Worm (Caenorhabditis elegans): ENCODE measurements around the gene cdkr-3.

Gene cdkr-3

ce11 chrV:20269661-20270137 is at the start of gene cdkr-3, which contains the start of gene prmt-1:
TSS of gene cdkr-3 (plus strand) at chrV:20270107.
TSS of gene prmt-1 (minus strand) at chrV:20269711.
- TF ChIP-seq mep-1 (tag; optimal IDR thresholded peaks at IDR 0.05) (peak; percentile 77), lin-32 (GFP tag; optimal IDR thresholded peaks at IDR 0.05) (no peak), lsy-2 (tag; optimal IDR thresholded peaks at IDR 0.05) (peak; percentile 47), M03D4.4 (tag; optimal IDR thresholded peaks at IDR 0.05) (no peak), nhr-237 (tag; optimal IDR thresholded peaks at IDR 0.05) (peak; percentile 20), ces-1 (GFP tag; optimal IDR thresholded peaks at IDR 0.05) (peak; percentile 61), ceh-43 (GFP tag; optimal IDR thresholded peaks at IDR 0.05) (peak; percentile 4), sem-2 (GFP tag; optimal IDR thresholded peaks at IDR 0.05) (no peak)

- peak; percentile 33 for TF ChIP-seq ceh-43 (GFP tag; optimal IDR thresholded peaks at IDR 0.05)
- TF ChIP-seq cnd-1 (tag; optimal IDR thresholded peaks at IDR 0.05) = no peak
- peak; percentile 98 for TF ChIP-seq ces-1 (GFP tag; optimal IDR thresholded peaks at IDR 0.05)
- TF ChIP-seq ceh-83 (GFP tag; optimal IDR thresholded peaks at IDR 0.05) = no peak
Observed at ce11 chrV:20220604-20221003, 49.3 kb upstream of the cdkr-3 start.

ce11 chrV:20223725-20224124 is 46.2 kb upstream of the cdkr-3 start:
- TF ChIP-seq ceh-39 (tag; optimal IDR thresholded peaks at IDR 0.05) (no peak), tbx-8 (GFP tag; optimal IDR thresholded peaks at IDR 0.05) (no peak), elt-3 (tag; optimal IDR thresholded peaks at IDR 0.05) (no peak)

- TF ChIP-seq nhr-76 (tag; optimal IDR thresholded peaks at IDR 0.05) = no peak
- no peak for TF ChIP-seq pha-4 (tag; optimal IDR thresholded peaks at IDR 0.05)
- no peak for TF ChIP-seq lin-13 (tag; optimal IDR thresholded peaks at IDR 0.05)
Observed at ce11 chrV:20225312-20225711, 44.6 kb upstream of the cdkr-3 start.

- TF ChIP-seq pha-4 (tag; optimal IDR thresholded peaks at IDR 0.05) (no peak), blmp-1 (tag; optimal IDR thresholded peaks at IDR 0.05) (no peak), ceh-43 (GFP tag; optimal IDR thresholded peaks at IDR 0.05) (no peak), ces-1 (GFP tag; optimal IDR thresholded peaks at IDR 0.05) (no peak), flh-1 (GFP tag; optimal IDR thresholded peaks at IDR 0.05) (no peak), unc-120 (tag; optimal IDR thresholded peaks at IDR 0.05; ENCODE audit: poor library complexity, severe bottlenecking) (no peak), hlh-1 (tag; optimal IDR thresholded peaks at IDR 0.05) (no peak), ztf-11 (tag; optimal IDR thresholded peaks at IDR 0.05) (no peak), zip-8 (tag; optimal IDR thresholded peaks at IDR 0.05) (no peak), nhr-12 (tag; optimal IDR thresholded peaks at IDR 0.05) (no peak), lsy-2 (tag; optimal IDR thresholded peaks at IDR 0.05) (no peak), mep-1 (tag; optimal IDR thresholded peaks at IDR 0.05) (no peak), unc-39 (tag; optimal IDR thresholded peaks at IDR 0.05) (no peak), bed-3 (GFP tag; optimal IDR thresholded peaks at IDR 0.05) (no peak), tbx-8 (GFP tag; optimal IDR thresholded peaks at IDR 0.05) (no peak), unc-62 (GFP tag; optimal IDR thresholded peaks at IDR 0.05) (no peak), sptf-1 (tag; optimal IDR thresholded peaks at IDR 0.05) (no peak), mls-2 (tag; optimal IDR thresholded peaks at IDR 0.05) (no peak), cnd-1 (tag; optimal IDR thresholded peaks at IDR 0.05) (no peak)
Observed at ce11 chrV:20233743-20234142, 36.2 kb upstream of the cdkr-3 start, which contains the start of gene Y113G7B.15. TSS of gene Y113G7B.15 (minus strand) at chrV:20233843.

- TF ChIP-seq zip-8 (tag; optimal IDR thresholded peaks at IDR 0.05) (no peak), M03D4.4 (tag; optimal IDR thresholded peaks at IDR 0.05) (peak; percentile 30)
Observed at ce11 chrV:20234439-20234838, 35.5 kb upstream of the cdkr-3 start.

- no peak for TF ChIP-seq ceh-39 (tag; optimal IDR thresholded peaks at IDR 0.05)
- peak; percentile 95 for TF ChIP-seq zip-8 (tag; optimal IDR thresholded peaks at IDR 0.05)
Observed at ce11 chrV:20235231-20235630, 34.7 kb upstream of the cdkr-3 start.

Data from whole organism, mixed stage, embryonic.